Worm (Caenorhabditis elegans): ENCODE data around the gene F56D6.18.

Gene F56D6.18

DNA sequence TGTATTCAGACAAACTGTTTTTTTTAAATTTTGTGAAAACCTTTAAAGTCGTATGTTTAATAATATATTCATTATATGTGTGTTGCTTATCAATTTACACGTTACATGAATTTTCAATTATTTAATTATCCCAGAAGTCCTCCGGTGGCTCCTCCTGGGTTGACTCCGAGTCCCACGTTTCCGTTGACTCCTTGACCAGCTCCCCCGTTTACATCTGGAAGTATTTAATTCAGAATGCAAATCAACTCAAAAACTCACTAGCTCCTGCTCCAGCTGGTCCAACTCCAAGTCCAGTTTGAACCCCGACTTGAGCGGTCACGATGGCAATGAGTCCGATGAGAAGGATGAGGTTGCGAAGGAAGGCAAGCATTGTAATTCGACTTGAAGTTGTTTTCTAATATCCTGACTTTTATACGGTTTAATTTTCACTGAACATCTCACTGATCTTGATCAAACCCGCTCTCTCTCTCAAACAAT lies 17.7 kb downstream of the F56D6.18 start, which contains the start of gene F56D6.8:
Gene F56D6.8 (minus strand): TSS at position 427 of the 477 bp plus-strand sequence.
- no peak for TF ChIP-seq lin-13 (GFP tag; optimal IDR thresholded peaks at IDR 0.05)
- TF ChIP-seq ama-1 (optimal IDR thresholded peaks at IDR 0.05) = no peak

DNA sequence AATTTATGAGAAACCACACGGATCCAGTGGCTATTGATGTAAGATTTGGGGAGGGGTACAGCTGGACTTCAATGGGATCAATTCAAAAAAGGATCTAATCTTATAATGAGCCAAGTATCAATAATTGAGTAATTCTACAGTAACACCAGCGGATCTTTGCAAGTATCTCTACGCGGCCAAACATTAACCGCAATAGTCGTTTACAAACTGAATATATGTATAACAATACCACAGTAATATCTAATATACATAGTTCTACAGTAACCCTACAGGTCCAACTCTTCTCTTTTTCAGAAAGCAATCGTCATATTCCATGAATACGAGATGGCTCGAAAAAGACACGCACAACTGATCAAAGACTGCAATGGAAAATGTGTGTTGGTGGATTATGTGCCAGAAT lies 19.7 kb downstream of the F56D6.18 start, which contains the start of gene F56D6.9:
Gene F56D6.9 (plus strand): TSS at position 301 of the 400 bp plus-strand sequence.
- no peak for TF ChIP-seq mbf-1 (tag; optimal IDR thresholded peaks at IDR 0.05)
- no peak for TF ChIP-seq nhr-12 (tag; optimal IDR thresholded peaks at IDR 0.05)
- no peak for TF ChIP-seq sma-3 (GFP tag; optimal IDR thresholded peaks at IDR 0.05)
- no peak for TF ChIP-seq Y55F3AM.14 (GFP tag; optimal IDR thresholded peaks at IDR 0.05)
- TF ChIP-seq C34F6.9 (tag; optimal IDR thresholded peaks at IDR 0.05) = no peak
- no peak for TF ChIP-seq ztf-11 (tag; optimal IDR thresholded peaks at IDR 0.05)
- TF ChIP-seq blmp-1 (tag; optimal IDR thresholded peaks at IDR 0.05; ENCODE audit: insufficient read depth) = no peak
- TF ChIP-seq lsy-2 (tag; optimal IDR thresholded peaks at IDR 0.05) = no peak
- TF ChIP-seq skn-1 (tag; optimal IDR thresholded peaks at IDR 0.05) = no peak
- no peak for TF ChIP-seq dmd-4 (tag; optimal IDR thresholded peaks at IDR 0.05)
- no peak for TF ChIP-seq lin-39 (tag; optimal IDR thresholded peaks at IDR 0.05)
- no peak for TF ChIP-seq nhr-21 (tag; optimal IDR thresholded peaks at IDR 0.05)
- no peak for TF ChIP-seq mab-5 (tag; optimal IDR thresholded peaks at IDR 0.05)

DNA sequence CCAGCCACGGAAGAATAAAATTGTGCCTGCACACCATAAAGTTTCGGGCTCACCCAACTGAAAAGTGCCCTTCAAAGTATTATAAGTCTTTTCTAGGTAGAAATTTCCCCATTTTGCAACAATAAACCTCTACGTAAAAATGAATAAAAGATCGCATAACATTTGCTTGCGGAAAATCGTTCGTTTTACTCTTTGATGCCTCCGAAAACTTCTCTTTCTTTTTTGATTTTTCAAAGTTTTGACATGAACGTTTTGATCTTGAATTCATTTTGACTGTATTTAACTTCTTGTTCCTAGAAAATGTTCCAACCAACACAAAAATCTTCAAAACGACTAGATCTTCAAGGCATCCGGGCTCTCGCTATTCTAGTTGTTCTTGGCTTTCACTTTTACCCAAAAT lies 22.8 kb downstream of the F56D6.18 start, which contains the start of gene oac-21:
Gene oac-21 (plus strand): TSS at position 301 of the 400 bp plus-strand sequence.
- no peak for TF ChIP-seq egl-27 (tag; optimal IDR thresholded peaks at IDR 0.05)
- TF ChIP-seq sma-3 (GFP tag; optimal IDR thresholded peaks at IDR 0.05) = no peak
- TF ChIP-seq fos-1 (tag; optimal IDR thresholded peaks at IDR 0.05) = no peak
- TF ChIP-seq nhr-77 (tag; optimal IDR thresholded peaks at IDR 0.05) = no peak
- no peak for TF ChIP-seq ZK546.5 (tag; optimal IDR thresholded peaks at IDR 0.05)
- TF ChIP-seq lsy-2 (tag; optimal IDR thresholded peaks at IDR 0.05) = no peak
- TF ChIP-seq nhr-129 (tag; optimal IDR thresholded peaks at IDR 0.05) = no peak

DNA sequence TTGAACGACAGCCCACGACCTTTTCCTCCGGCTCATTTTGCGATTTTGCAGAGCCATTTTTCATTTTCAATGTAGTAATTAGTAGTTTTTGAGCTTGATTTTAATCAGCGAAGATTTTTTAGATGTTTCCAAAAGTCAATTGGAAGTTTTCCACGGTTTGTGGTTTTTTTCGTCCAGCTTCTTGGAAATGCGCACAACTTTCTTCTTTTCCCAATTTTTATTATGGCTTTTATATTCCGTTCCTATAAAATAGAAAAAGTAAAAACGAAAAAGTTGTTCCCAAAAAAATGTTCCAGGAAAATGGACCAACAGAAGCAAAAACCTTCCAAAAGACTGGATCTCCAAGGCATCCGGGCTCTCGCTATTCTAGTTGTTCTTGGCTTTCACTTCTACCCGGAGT lies 26.4 kb downstream of the F56D6.18 start, which contains the start of gene oac-22:
Gene oac-22 (plus strand): TSS at position 301 of the 400 bp plus-strand sequence.
- no peak for TF ChIP-seq lsy-2 (tag; optimal IDR thresholded peaks at IDR 0.05)
- no peak for TF ChIP-seq nhr-237 (tag; optimal IDR thresholded peaks at IDR 0.05)
- no peak for TF ChIP-seq ama-1 (optimal IDR thresholded peaks at IDR 0.05)
- no peak for TF ChIP-seq unc-39 (tag; optimal IDR thresholded peaks at IDR 0.05)
- no peak for TF ChIP-seq snpc-4 (tag; optimal IDR thresholded peaks at IDR 0.05)
- TF ChIP-seq gmeb-1 (tag; optimal IDR thresholded peaks at IDR 0.05) = no peak
- no peak for TF ChIP-seq ZK546.5 (tag; optimal IDR thresholded peaks at IDR 0.05)
- TF ChIP-seq mab-5 (tag; optimal IDR thresholded peaks at IDR 0.05) = no peak

DNA sequence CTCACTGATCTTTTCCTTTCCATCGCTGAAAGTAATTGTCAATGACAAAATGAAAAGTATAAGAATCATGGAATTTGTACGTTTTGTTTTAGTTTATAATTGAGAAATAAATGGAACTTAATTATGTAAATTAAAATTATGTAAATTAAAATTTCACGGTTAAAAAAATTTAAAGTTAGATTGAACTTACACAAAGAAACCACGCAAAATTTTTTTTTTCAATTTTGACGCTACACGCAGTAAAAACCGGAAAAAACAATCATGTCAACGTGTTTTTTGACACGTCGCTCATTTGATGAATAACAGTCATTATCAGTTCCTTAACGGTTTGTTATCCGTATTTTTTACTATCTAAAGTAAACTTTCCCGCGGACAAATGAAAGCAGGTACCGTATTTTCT lies 30.6 kb downstream of the F56D6.18 start, which contains the start of the genes F37C4.8 and oac-23:
Gene F37C4.8 (minus strand): TSS at position 101 of the 400 bp plus-strand sequence.
Gene oac-23 (plus strand): TSS at position 323 of the 400 bp plus-strand sequence.
- TF ChIP-seq gmeb-1 (tag; optimal IDR thresholded peaks at IDR 0.05) (no peak), ztf-11 (tag; optimal IDR thresholded peaks at IDR 0.05) (no peak), nhr-23 (tag; optimal IDR thresholded peaks at IDR 0.05) (no peak), elt-1 (tag; optimal IDR thresholded peaks at IDR 0.05) (no peak), lin-39 (tag; optimal IDR thresholded peaks at IDR 0.05) (no peak), alr-1 (tag; optimal IDR thresholded peaks at IDR 0.05) (no peak), nhr-237 (tag; optimal IDR thresholded peaks at IDR 0.05) (no peak), R02D3.7 (tag; optimal IDR thresholded peaks at IDR 0.05) (no peak), sem-4 (tag; optimal IDR thresholded peaks at IDR 0.05) (no peak), crh-2 (tag; optimal IDR thresholded peaks at IDR 0.05) (no peak), lsy-2 (tag; optimal IDR thresholded peaks at IDR 0.05) (no peak), F13H6.1 (tag; optimal IDR thresholded peaks at IDR 0.05) (no peak), mab-5 (tag; optimal IDR thresholded peaks at IDR 0.05) (no peak), nhr-21 (tag; optimal IDR thresholded peaks at IDR 0.05) (no peak)

DNA sequence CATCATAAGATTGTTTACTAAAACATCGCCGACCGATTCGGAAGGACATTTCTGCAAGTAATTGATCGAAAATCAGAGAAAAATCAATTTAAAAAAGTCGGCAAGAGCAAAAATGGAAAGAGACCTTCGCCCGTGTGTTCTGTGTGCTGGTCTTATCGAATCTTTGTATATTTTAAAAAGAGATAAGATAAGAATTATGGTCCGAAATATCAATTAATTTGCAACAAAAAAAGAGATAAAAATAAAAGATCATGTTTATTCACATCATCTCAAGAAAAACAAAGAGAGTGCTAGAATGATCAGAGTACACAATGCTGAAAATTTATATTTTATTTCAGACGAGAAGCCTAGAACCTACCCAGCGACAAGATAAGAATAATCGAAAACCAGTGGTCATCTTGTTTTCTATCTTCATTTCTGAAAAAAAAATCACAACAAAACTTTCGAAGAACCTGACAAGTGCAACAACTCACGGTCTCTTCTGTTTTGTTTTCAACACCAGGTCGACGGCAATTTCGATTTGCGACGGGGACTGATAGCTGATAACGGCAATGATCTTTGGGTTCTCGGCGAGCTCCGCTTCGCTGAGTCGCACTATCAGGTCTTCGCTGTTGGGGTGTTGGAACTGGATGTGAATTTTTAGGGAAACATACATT lies 33.3 kb downstream of the F56D6.18 start, which contains the start of gene F37C4.6:
Gene F37C4.6 (minus strand): TSS at position 51 of the 656 bp plus-strand sequence.
- no peak for TF ChIP-seq dmd-4 (tag; optimal IDR thresholded peaks at IDR 0.05)
- TF ChIP-seq fos-1 (tag; optimal IDR thresholded peaks at IDR 0.05) = peak; percentile 27
- TF ChIP-seq gmeb-1 (tag; optimal IDR thresholded peaks at IDR 0.05) = no peak
- no peak for TF ChIP-seq aly-2 (tag; optimal IDR thresholded peaks at IDR 0.05)
- TF ChIP-seq nhr-25 (tag; optimal IDR thresholded peaks at IDR 0.05) = no peak

Measured in whole organism, L2 larva.